Fruit fly (Drosophila melanogaster) whole organism, prepupa: ENCODE measurements around the gene CG13667.
A peak's percentile ranks its signal among the peaks of the same experiment; 100 is the strongest.

ENCODE experiments used
- Blimp-1 ChIP-seq: fragments of 200-800 bp; sonication (Bioruptor generic); optimal IDR thresholded peaks from 3 replicates; lab custom pipeline; 2017; ENCODE audit warnings: missing biosample characterization, missing genetic modification characterization, mild to moderate bottlenecking, moderate library complexity, missing genetic modification reagents
- CG10631 ChIP-seq: fragments of 200-800 bp; sonication (Bioruptor generic); optimal IDR thresholded peaks from 2 replicates; lab custom pipeline; 2016; ENCODE audit warnings: missing biosample characterization, missing genetic modification characterization
- CG10669 ChIP-seq: fragments of 200-800 bp; sonication (Bioruptor generic); optimal IDR thresholded peaks from 3 replicates; lab custom pipeline; 2018; ENCODE audit warnings: missing biosample characterization, mild to moderate bottlenecking, missing genetic modification characterization, moderate library complexity
- CG11762 ChIP-seq: fragments of 200-800 bp; sonication (Bioruptor generic); optimal IDR thresholded peaks from 3 replicates; lab custom pipeline; 2016; ENCODE audit warnings: missing biosample characterization, missing genetic modification characterization; ENCODE audit not compliant: insufficient read depth
- CG11902 ChIP-seq: fragments of 200-800 bp; sonication (Bioruptor generic); optimal IDR thresholded peaks from 3 replicates; lab custom pipeline; 2016; ENCODE audit warnings: missing biosample characterization, missing genetic modification characterization
- CG15336 ChIP-seq: fragments of 200-800 bp; sonication (Bioruptor generic); IDR thresholded peaks from 2 replicates; pipeline ENCODE4 v1.3.6; 2022; ENCODE audit warnings: missing biosample characterization, missing genetic modification characterization
- CG1621 ChIP-seq: fragments of 200-800 bp; sonication (Bioruptor generic); optimal IDR thresholded peaks from 3 replicates; lab custom pipeline; 2018; ENCODE audit warnings: missing biosample characterization, mild to moderate bottlenecking, missing genetic modification characterization
- CG16779 ChIP-seq: fragments of 200-800 bp; sonication (Bioruptor generic); optimal IDR thresholded peaks from 3 replicates; lab custom pipeline; 2017; ENCODE audit warnings: missing biosample characterization, mild to moderate bottlenecking, missing genetic modification characterization
- CG3032 ChIP-seq: fragments of 200-800 bp; optimal IDR thresholded peaks from 2 replicates; lab custom pipeline; 2019; ENCODE audit warnings: missing biosample characterization, mild to moderate bottlenecking, missing genetic modification characterization, moderate library complexity
- CG31627 ChIP-seq: fragments of 200-800 bp; sonication (Bioruptor generic); optimal IDR thresholded peaks from 3 replicates; lab custom pipeline; 2016; ENCODE audit warnings: missing biosample characterization, missing genetic modification characterization
- CG34406 ChIP-seq: fragments of 200-800 bp; sonication (Bioruptor generic); optimal IDR thresholded peaks from 3 replicates; lab custom pipeline; 2016; ENCODE audit warnings: missing biosample characterization, missing genetic modification characterization
- CG3919 ChIP-seq: fragments of 200-800 bp; sonication (Bioruptor generic); optimal IDR thresholded peaks from 3 replicates; lab custom pipeline; 2016; ENCODE audit warnings: missing biosample characterization, missing genetic modification characterization
- CG4318 ChIP-seq: fragments of 200-800 bp; sonication (Bioruptor generic); optimal IDR thresholded peaks from 3 replicates; lab custom pipeline; 2017; ENCODE audit warnings: missing biosample characterization, mild to moderate bottlenecking, missing genetic modification characterization
- CG6163 ChIP-seq: fragments of 200-800 bp; sonication (Bioruptor generic); IDR thresholded peaks from 3 replicates; pipeline ENCODE4 v1.3.6; 2022; ENCODE audit warnings: missing biosample characterization, missing genetic modification characterization
- CG6276 ChIP-seq: fragments of 200-800 bp; sonication (Bioruptor generic); optimal IDR thresholded peaks from 2 replicates; lab custom pipeline; 2017; ENCODE audit warnings: missing biosample characterization, mild to moderate bottlenecking, missing genetic modification characterization
- CG6792 ChIP-seq: fragments of 200-800 bp; sonication (Bioruptor generic); optimal IDR thresholded peaks from 3 replicates; lab custom pipeline; 2016; ENCODE audit warnings: missing biosample characterization, missing genetic modification characterization
- CG6854 ChIP-seq: fragments of 200-800 bp; sonication (Bioruptor generic); optimal IDR thresholded peaks from 2 replicates; lab custom pipeline; 2017; ENCODE audit warnings: missing biosample characterization, mild to moderate bottlenecking, missing genetic modification characterization
- CG7368 ChIP-seq: fragments of 200-800 bp; sonication (Bioruptor generic); optimal IDR thresholded peaks from 3 replicates; lab custom pipeline; 2016; ENCODE audit warnings: missing biosample characterization, missing genetic modification characterization
- CG8119 ChIP-seq: fragments of 200-800 bp; sonication (Bioruptor generic); IDR thresholded peaks from 3 replicates; pipeline ENCODE4 v1.3.6; 2022; ENCODE audit warnings: missing biosample characterization, missing genetic modification characterization
- CG8319 ChIP-seq: fragments of 200-800 bp; sonication (Bioruptor generic); optimal IDR thresholded peaks from 3 replicates; lab custom pipeline; 2016; ENCODE audit warnings: missing biosample characterization, missing genetic modification characterization
- CG8632 ChIP-seq: fragments of 200-800 bp; sonication (Bioruptor generic); optimal IDR thresholded peaks from 3 replicates; lab custom pipeline; 2016; ENCODE audit warnings: missing biosample characterization, missing genetic modification characterization
- CG9139 ChIP-seq: fragments of 200-800 bp; sonication (Bioruptor generic); optimal IDR thresholded peaks from 3 replicates; lab custom pipeline; 2017; ENCODE audit warnings: missing biosample characterization, mild to moderate bottlenecking, missing genetic modification characterization
- Eip75B ChIP-seq: fragments of 200-800 bp; sonication (Bioruptor generic); optimal IDR thresholded peaks from 3 replicates; lab custom pipeline; 2016; ENCODE audit warnings: missing biosample characterization, missing genetic modification characterization
- Eip78C ChIP-seq: fragments of 200-800 bp; sonication (Bioruptor generic); peaks from one replicate; lab custom pipeline; 2016; ENCODE audit warnings: missing biosample characterization, missing genetic modification characterization
- Ets21C ChIP-seq: fragments of 200-800 bp; sonication (Bioruptor generic); optimal IDR thresholded peaks from 3 replicates; lab custom pipeline; 2016; ENCODE audit warnings: missing biosample characterization, missing genetic modification characterization
- Ets96B ChIP-seq: fragments of 200-800 bp; optimal IDR thresholded peaks from 2 replicates; lab custom pipeline; 2019; ENCODE audit warnings: missing biosample characterization, mild to moderate bottlenecking, missing genetic modification characterization, moderate library complexity
- Gug ChIP-seq: fragments of 200-800 bp; sonication (Bioruptor generic); IDR thresholded peaks from 2 replicates; pipeline ENCODE4 v1.3.6; 2022; ENCODE audit warnings: missing biosample characterization, missing genetic modification characterization
- Hr39 ChIP-seq: fragments of 200-800 bp; sonication (Bioruptor generic); optimal IDR thresholded peaks from 2 replicates; lab custom pipeline; 2016; ENCODE audit warnings: missing biosample characterization, missing genetic modification characterization
- Lpt ChIP-seq: fragments of 200-800 bp; sonication (Bioruptor generic); optimal IDR thresholded peaks from 3 replicates; lab custom pipeline; 2016; ENCODE audit warnings: missing biosample characterization, missing genetic modification characterization
- Met ChIP-seq: fragments of 200-800 bp; sonication (Bioruptor generic); optimal IDR thresholded peaks from 3 replicates; lab custom pipeline; 2016; ENCODE audit warnings: missing biosample characterization, missing genetic modification characterization
- Smox ChIP-seq: fragments of 200-800 bp; sonication (Bioruptor generic); optimal IDR thresholded peaks from 3 replicates; lab custom pipeline; 2016; ENCODE audit warnings: missing biosample characterization, missing genetic modification characterization
- Sox102F ChIP-seq: fragments of 200-800 bp; sonication (Bioruptor generic); optimal IDR thresholded peaks from 2 replicates; lab custom pipeline; 2016; ENCODE audit warnings: missing biosample characterization, mild to moderate bottlenecking, missing genetic modification characterization
- Sox14 ChIP-seq: fragments of 200-800 bp; sonication (Bioruptor generic); optimal IDR thresholded peaks from 3 replicates; lab custom pipeline; 2016; ENCODE audit warnings: missing biosample characterization, missing genetic modification characterization
- acj6 ChIP-seq: fragments of 200-800 bp; sonication (Bioruptor generic); optimal IDR thresholded peaks from 3 replicates; lab custom pipeline; 2016; ENCODE audit warnings: missing biosample characterization, missing genetic modification characterization
- cyc ChIP-seq: fragments of 200-800 bp; sonication (Bioruptor generic); optimal IDR thresholded peaks from 3 replicates; lab custom pipeline; 2016; ENCODE audit warnings: missing biosample characterization, missing genetic modification characterization
- dac ChIP-seq: fragments of 200-800 bp; sonication (Bioruptor generic); optimal IDR thresholded peaks from 2 replicates; lab custom pipeline; 2017; ENCODE audit warnings: missing biosample characterization, mild to moderate bottlenecking, missing genetic modification characterization
- dsx ChIP-seq: fragments of 200-800 bp; optimal IDR thresholded peaks from 3 replicates; lab custom pipeline; 2019; ENCODE audit warnings: missing biosample characterization, mild to moderate bottlenecking, missing genetic modification characterization, moderate library complexity; ENCODE audit not compliant: poor library complexity, severe bottlenecking
- esn ChIP-seq: fragments of 200-800 bp; sonication (Bioruptor generic); optimal IDR thresholded peaks from 2 replicates; lab custom pipeline; 2016; ENCODE audit warnings: missing biosample characterization, mild to moderate bottlenecking, missing genetic modification characterization, moderate library complexity
- fd59A ChIP-seq: fragments of 200-800 bp; sonication (Bioruptor generic); optimal IDR thresholded peaks from 2 replicates; lab custom pipeline; 2017; ENCODE audit warnings: missing biosample characterization, mild to moderate bottlenecking, missing genetic modification characterization, missing genetic modification reagents
- fd85E ChIP-seq: fragments of 200-800 bp; sonication (Bioruptor generic); optimal IDR thresholded peaks from 3 replicates; lab custom pipeline; 2016; ENCODE audit warnings: missing biosample characterization, missing genetic modification characterization
- fkh ChIP-seq: fragments of 200-800 bp; sonication (Bioruptor generic); optimal IDR thresholded peaks from 3 replicates; lab custom pipeline; 2017; ENCODE audit warnings: missing biosample characterization, mild to moderate bottlenecking, missing genetic modification characterization, moderate library complexity
- lz ChIP-seq: fragments of 200-800 bp; sonication (Bioruptor generic); optimal IDR thresholded peaks from 3 replicates; lab custom pipeline; 2016; ENCODE audit warnings: missing biosample characterization, missing genetic modification characterization
- net ChIP-seq: fragments of 200-800 bp; sonication (Bioruptor generic); optimal IDR thresholded peaks from 3 replicates; lab custom pipeline; 2016; ENCODE audit warnings: missing biosample characterization, missing genetic modification characterization
- salr ChIP-seq, 2 experiments: fragments of 200-800 bp; sonication (Bioruptor generic); optimal IDR thresholded peaks; 3 replicates each; lab custom pipeline; 2016 to 2018; ENCODE audit warnings: missing biosample characterization in 2 of 2, missing genetic modification characterization in 2 of 2, mild to moderate bottlenecking in 1 of 2
- spab ChIP-seq: fragments of 200-800 bp; sonication (Bioruptor generic); optimal IDR thresholded peaks from 2 replicates; lab custom pipeline; 2017; ENCODE audit warnings: missing biosample characterization, mild to moderate bottlenecking, missing genetic modification characterization, missing genetic modification reagents
- svp ChIP-seq: fragments of 200-800 bp; sonication (Bioruptor generic); peaks from one replicate; lab custom pipeline; 2016; ENCODE audit warnings: missing biosample characterization, missing genetic modification characterization
- topi ChIP-seq: fragments of 200-800 bp; sonication (Bioruptor generic); optimal IDR thresholded peaks from 3 replicates; lab custom pipeline; 2016; ENCODE audit warnings: missing biosample characterization, missing genetic modification characterization
- vri ChIP-seq: fragments of 200-800 bp; sonication (Bioruptor generic); optimal IDR thresholded peaks from 3 replicates; lab custom pipeline; 2016; ENCODE audit warnings: missing biosample characterization, mild to moderate bottlenecking, missing genetic modification characterization

Gene CG13667

DNA sequence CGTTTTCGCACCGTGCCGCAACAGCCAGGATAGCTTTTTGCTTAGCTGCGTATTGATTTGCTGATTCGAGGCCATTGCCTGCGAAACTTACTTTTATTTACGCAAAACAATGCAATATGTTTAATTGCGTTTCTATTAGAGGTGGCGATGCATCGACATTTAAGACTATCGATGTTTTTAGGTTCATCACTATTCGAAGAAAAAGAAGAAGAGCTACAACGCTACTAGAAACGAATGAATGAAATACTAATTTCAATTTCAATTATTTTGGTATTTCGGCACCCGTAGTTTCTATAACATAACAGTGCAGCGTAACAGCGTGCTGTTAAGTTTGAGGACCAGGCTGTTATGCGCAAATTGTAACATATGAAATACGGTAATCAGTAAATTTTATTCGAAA lies at the start of gene CG13667, which contains the start of the genes Tpt and mkg-p:
Gene CG13667 (plus strand): TSS at position 332 of the 400 bp plus-strand sequence.
Gene Tpt (minus strand): TSS at position 155 of the 400 bp plus-strand sequence.
Gene mkg-p (minus strand): TSS at position 155 of the 400 bp plus-strand sequence.
- TF ChIP-seq CG10631 (GFP tag; lab: Kevin White, UChicago) (no peak), fkh (no peak), CG1621 (peak; percentile 54)

DNA sequence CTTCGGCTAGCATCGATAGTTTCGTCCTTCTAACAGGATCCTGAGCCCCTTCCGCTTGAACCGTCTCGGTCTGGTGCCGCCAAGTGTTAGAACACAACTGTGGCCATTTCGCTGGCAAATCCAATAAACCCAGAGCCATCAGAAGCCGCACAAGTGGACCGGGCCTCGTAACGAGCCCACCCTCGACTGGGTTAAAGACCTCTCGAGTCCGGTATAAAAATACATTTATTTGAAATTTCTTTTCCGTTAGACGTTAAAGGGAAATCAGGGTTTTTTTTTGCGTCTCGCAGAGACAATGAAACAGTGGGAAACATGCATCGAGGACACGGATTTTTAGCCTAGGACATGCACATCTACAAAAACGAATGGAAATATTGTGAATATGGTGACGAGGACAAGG lies 49.1 kb upstream of the CG13667 start, which contains the start of gene Culd:
Gene Culd (minus strand): TSS at position 101 of the 400 bp plus-strand sequence.
- no peak for TF ChIP-seq vri
- TF ChIP-seq CG6163 (GFP tag; lab: Robert Waterston, UW): no peak
- no peak for TF ChIP-seq CG10631 (GFP tag; lab: Kevin White, UChicago)
- no peak for TF ChIP-seq CG4318 (GFP tag; lab: Kevin White, UChicago)
- TF ChIP-seq, all 60 proteins: peak for 0

- no peak for TF ChIP-seq CG10631 (GFP tag; lab: Kevin White, UChicago)
- TF ChIP-seq cyc (GFP tag; lab: Kevin White, UChicago): peak; percentile 36
- peak; percentile 83 for TF ChIP-seq svp (GFP tag; lab: Kevin White, UChicago)
- TF ChIP-seq CG8119 (GFP tag; lab: Robert Waterston, UW): peak; percentile 53; the same call in 1 of the 3 replicates
- peak; percentile 32 for TF ChIP-seq fd59A (GFP tag; lab: Kevin White, UChicago)
- TF ChIP-seq CG3032 (tag; lab: Kevin White, UChicago): no peak
- TF ChIP-seq CG8319 (GFP tag; lab: Kevin White, UChicago): peak; percentile 16
- no peak for TF ChIP-seq CG6792 (GFP tag; lab: Kevin White, UChicago)
- TF ChIP-seq Eip78C: no peak
- TF ChIP-seq CG16779: peak; percentile 39
- TF ChIP-seq CG34406 (GFP tag; lab: Kevin White, UChicago): no peak
- TF ChIP-seq Lpt: no peak
- no peak for TF ChIP-seq CG3919 (GFP tag; lab: Kevin White, UChicago)
- TF ChIP-seq CG9139 (GFP tag; lab: Kevin White, UChicago): no peak
- no peak for TF ChIP-seq Eip75B (GFP tag; lab: Kevin White, UChicago)
- TF ChIP-seq net (GFP tag; lab: Kevin White, UChicago): no peak
- peak; percentile 48 for TF ChIP-seq spab
- peak; percentile 22 for TF ChIP-seq Hr39 (GFP tag; lab: Kevin White, UChicago)
- TF ChIP-seq Gug (GFP tag; lab: Robert Waterston, UW): no peak
- TF ChIP-seq CG6854 (GFP tag; lab: Kevin White, UChicago): no peak
- TF ChIP-seq CG6276 (GFP tag; lab: Kevin White, UChicago): no peak
- no peak for TF ChIP-seq dsx (GFP tag; lab: Kevin White, UChicago)
- no peak for TF ChIP-seq dac
- no peak for TF ChIP-seq CG8632
- no peak for TF ChIP-seq acj6 (GFP tag; lab: Kevin White, UChicago)
- TF ChIP-seq CG10669 (GFP tag; lab: Kevin White, UChicago): no peak
- TF ChIP-seq salr (GFP tag; optimal IDR thresholded peaks at IDR 0.05; lab: Kevin White, UChicago): no peak
- peak; percentile 60 for TF ChIP-seq CG15336 (GFP tag; lab: Robert Waterston, UW)
- TF ChIP-seq CG7368 (GFP tag; lab: Kevin White, UChicago): peak; percentile 24
- TF ChIP-seq Met: no peak
- TF ChIP-seq topi (GFP tag; lab: Kevin White, UChicago): no peak
- no peak for TF ChIP-seq Ets21C
- no peak for TF ChIP-seq lz (GFP tag; lab: Kevin White, UChicago)
- no peak for TF ChIP-seq Smox
- TF ChIP-seq CG11902 (GFP tag; lab: Kevin White, UChicago): peak; percentile 4
- TF ChIP-seq CG31627: peak; percentile 11
- no peak for TF ChIP-seq Ets96B (tag; lab: Kevin White, UChicago)
- TF ChIP-seq CG11762: peak; percentile 38
- TF ChIP-seq Sox102F (GFP tag; lab: Kevin White, UChicago): no peak
- TF ChIP-seq Blimp-1 (GFP tag; lab: Kevin White, UChicago): no peak
- TF ChIP-seq fd85E (GFP tag; lab: Kevin White, UChicago): no peak
- peak; percentile 62 for TF ChIP-seq esn (GFP tag; lab: Kevin White, UChicago)
- no peak for TF ChIP-seq CG4318 (GFP tag; lab: Kevin White, UChicago)
- no peak for TF ChIP-seq Sox14 (GFP tag; lab: Kevin White, UChicago)
Measured at dm6 chr3L:8358138-8358537, 47.1 kb upstream of the CG13667 start.
